Fruit fly (Drosophila melanogaster) whole organism, embryonic: ENCODE results near the gene mRpS33.
A peak's percentile ranks its signal among the peaks of the same experiment; 100 is the strongest.

Source experiments
- Adf1 ChIP-seq: fragments of 200-800 bp; sonication (Bioruptor generic); IDR thresholded peaks from 2 replicates; pipeline ENCODE4 v1.3.6; 2022; ENCODE audit warnings: missing biosample characterization, missing genetic modification characterization
- CG11696 ChIP-seq: fragments of 200-800 bp; sonication (Bioruptor generic); IDR thresholded peaks from 2 replicates; pipeline ENCODE4 v1.3.6; 2022; ENCODE audit warnings: missing biosample characterization, missing genetic modification characterization
- CG12104 ChIP-seq: fragments of 200-800 bp; sonication (Bioruptor generic); optimal IDR thresholded peaks from 3 replicates; lab custom pipeline; 2016; ENCODE audit warnings: missing biosample characterization, missing genetic modification characterization
- CG13894 ChIP-seq: fragments of 200-800 bp; sonication (Bioruptor generic); optimal IDR thresholded peaks from 3 replicates; lab custom pipeline; 2018; ENCODE audit warnings: missing biosample characterization, mild to moderate bottlenecking, missing genetic modification characterization, moderate library complexity
- CG14014 ChIP-seq: fragments of 200-800 bp; sonication (Bioruptor generic); IDR thresholded peaks from 2 replicates; pipeline ENCODE4 v1.3.6; 2022; ENCODE audit warnings: missing biosample characterization, missing genetic modification characterization
- CG17829 ChIP-seq: fragments of 200-800 bp; optimal IDR thresholded peaks from 2 replicates; lab custom pipeline; 2019; ENCODE audit warnings: missing biosample characterization, mild to moderate bottlenecking, missing genetic modification characterization, moderate library complexity
- CG2120 ChIP-seq: fragments of 200-800 bp; sonication (Bioruptor generic); optimal IDR thresholded peaks from 3 replicates; lab custom pipeline; 2016; ENCODE audit warnings: missing biosample characterization, missing genetic modification characterization
- CG2712 ChIP-seq: fragments of 200-800 bp; optimal IDR thresholded peaks from 3 replicates; lab custom pipeline; 2019; ENCODE audit warnings: missing biosample characterization, mild to moderate bottlenecking, missing genetic modification characterization, moderate library complexity
- CG3407 ChIP-seq: fragments of 200-800 bp; sonication (Bioruptor generic); optimal IDR thresholded peaks from 2 replicates; lab custom pipeline; 2018; ENCODE audit warnings: missing biosample characterization, mild to moderate bottlenecking, missing genetic modification characterization
- CG34422 ChIP-seq: fragments of 200-800 bp; sonication (Bioruptor generic); IDR thresholded peaks from 3 replicates; pipeline ENCODE4 v1.3.6; 2022; ENCODE audit warnings: missing biosample characterization, missing genetic modification characterization
- CG3726 ChIP-seq: fragments of 200-800 bp; sonication (Bioruptor generic); IDR thresholded peaks from 3 replicates; pipeline ENCODE4, ENCODE4 v1.3.6; 2022; ENCODE audit warnings: missing biosample characterization, missing genetic modification characterization
- CG4328 ChIP-seq: fragments of 200-800 bp; sonication (Bioruptor generic); optimal IDR thresholded peaks from 3 replicates; lab custom pipeline; 2017; ENCODE audit warnings: missing biosample characterization, missing genetic modification reagents, missing genetic modification characterization
- CG5180 ChIP-seq: fragments of 200-800 bp; sonication (Bioruptor generic); optimal IDR thresholded peaks from 3 replicates; lab custom pipeline; 2017; ENCODE audit warnings: missing biosample characterization, missing genetic modification characterization, mild to moderate bottlenecking, moderate library complexity, missing genetic modification reagents
- CG7556 ChIP-seq: fragments of 200-800 bp; sonication (Bioruptor generic); optimal IDR thresholded peaks from 2 replicates; lab custom pipeline; 2017; ENCODE audit warnings: missing biosample characterization, mild to moderate bottlenecking, missing genetic modification characterization
- CG7745 ChIP-seq: fragments of 200-800 bp; sonication (Bioruptor generic); optimal IDR thresholded peaks from 2 replicates; lab custom pipeline; 2018; ENCODE audit warnings: missing biosample characterization, mild to moderate bottlenecking, missing genetic modification characterization, moderate library complexity
- CG7786 ChIP-seq: fragments of 200-800 bp; sonication (Bioruptor generic); optimal IDR thresholded peaks from 2 replicates; lab custom pipeline; 2016; ENCODE audit warnings: missing biosample characterization, missing genetic modification characterization
- CG8359 ChIP-seq: fragments of 200-800 bp; sonication (Bioruptor generic); optimal IDR thresholded peaks from 2 replicates; lab custom pipeline; 2017; ENCODE audit warnings: missing biosample characterization, mild to moderate bottlenecking, missing genetic modification characterization, borderline replicate concordance
- CG8478 ChIP-seq: fragments of >200 bp; optimal IDR thresholded peaks from 2 replicates; lab custom pipeline; 2018
- CG9727 ChIP-seq: fragments of 200-800 bp; sonication (Bioruptor generic); optimal IDR thresholded peaks from 3 replicates; lab custom pipeline; 2017; ENCODE audit warnings: missing biosample characterization, mild to moderate bottlenecking, missing genetic modification characterization
- CTCF ChIP-seq: fragments of 200-800 bp; sonication (Bioruptor generic); optimal IDR thresholded peaks from 2 replicates; lab custom pipeline; 2017; ENCODE audit warnings: missing biosample characterization, mild to moderate bottlenecking, missing genetic modification characterization, moderate library complexity
- CoRest ChIP-seq: fragments of 200-800 bp; sonication (Bioruptor generic); optimal IDR thresholded peaks from 3 replicates; lab custom pipeline; 2018; ENCODE audit warnings: missing biosample characterization, mild to moderate bottlenecking, missing genetic modification characterization, moderate library complexity
- Dek ChIP-seq: fragments of 200-800 bp; sonication (Bioruptor generic); optimal IDR thresholded peaks from 3 replicates; lab custom pipeline; 2019; ENCODE audit warnings: missing biosample characterization, mild to moderate bottlenecking, missing genetic modification characterization, moderate library complexity
- Doc2 ChIP-seq: fragments of 200-800 bp; sonication (Bioruptor generic); IDR thresholded peaks from 2 replicates; pipeline ENCODE4 v1.3.6; 2022; ENCODE audit warnings: missing biosample characterization, missing genetic modification characterization
- Doc3 ChIP-seq: fragments of 200-800 bp; sonication (Bioruptor generic); IDR thresholded peaks from 3 replicates; pipeline ENCODE4 v1.3.6; 2022; ENCODE audit warnings: missing biosample characterization, missing genetic modification characterization; ENCODE audit not compliant: partially characterized antibody
- Eip74EF ChIP-seq, 2 experiments: fragments of 200-800 bp in 1 of 2; fragments of >200 bp in 1 of 2; sonication (Bioruptor generic) in 1 of 2; optimal IDR thresholded peaks; 2 replicates each; lab custom pipeline; 2017 to 2019; ENCODE audit warnings: missing biosample characterization in 2 of 2, missing genetic modification characterization in 2 of 2, mild to moderate bottlenecking in 1 of 2, moderate library complexity in 1 of 2
- HLH3B ChIP-seq: fragments of 200-800 bp; sonication (Bioruptor generic); IDR thresholded peaks from 2 replicates; pipeline ENCODE4 v1.3.6; 2022; ENCODE audit warnings: missing biosample characterization, missing genetic modification characterization
- Hmr ChIP-seq: fragments of 200-800 bp; sonication (Bioruptor generic); optimal IDR thresholded peaks from 3 replicates; lab custom pipeline; 2017; ENCODE audit warnings: mild to moderate bottlenecking, missing biosample characterization, missing genetic modification reagents, missing genetic modification characterization
- NK7.1 ChIP-seq: fragments of 200-800 bp; sonication (Bioruptor generic); optimal IDR thresholded peaks from 3 replicates; lab custom pipeline; 2016; ENCODE audit warnings: missing biosample characterization, missing genetic modification characterization
- Xbp1 ChIP-seq: fragments of 200-800 bp; sonication (Bioruptor generic); optimal IDR thresholded peaks from 3 replicates; lab custom pipeline; 2016; ENCODE audit warnings: missing biosample characterization, mild to moderate bottlenecking, missing genetic modification characterization
- amos ChIP-seq: fragments of 200-800 bp; sonication (Bioruptor generic); IDR thresholded peaks from 2 replicates; pipeline ENCODE4 v1.3.6; 2022; ENCODE audit warnings: missing biosample characterization, missing genetic modification characterization; ENCODE audit not compliant: partially characterized antibody
- ase ChIP-seq: fragments of 200-800 bp; sonication (Bioruptor generic); IDR thresholded peaks from 3 replicates; pipeline ENCODE4 v1.3.6; 2022; ENCODE audit warnings: missing biosample characterization, missing genetic modification characterization
- bab2 ChIP-seq: fragments of 200-800 bp; sonication (Bioruptor generic); optimal IDR thresholded peaks from 2 replicates; lab custom pipeline; 2016; ENCODE audit warnings: missing biosample characterization, missing genetic modification characterization
- cg ChIP-seq: fragments of 200-800 bp; sonication (Bioruptor generic); optimal IDR thresholded peaks from 3 replicates; lab custom pipeline; 2019; ENCODE audit warnings: missing biosample characterization, mild to moderate bottlenecking, missing genetic modification characterization, moderate library complexity
- chinmo ChIP-seq: fragments of 200-800 bp; sonication (Bioruptor generic); IDR thresholded peaks from 4 replicates; pipeline ENCODE4 v1.3.6; 2022; ENCODE audit warnings: missing biosample characterization, missing genetic modification characterization; ENCODE audit not compliant: partially characterized antibody
- chn ChIP-seq: fragments of 200-800 bp; sonication (Bioruptor generic); optimal IDR thresholded peaks from 2 replicates; lab custom pipeline; 2016; ENCODE audit warnings: missing biosample characterization, missing genetic modification characterization
- dati ChIP-seq: fragments of 200-800 bp; sonication (Bioruptor generic); IDR thresholded peaks from 2 replicates; pipeline ENCODE4 v1.3.6; 2022; ENCODE audit warnings: missing biosample characterization, missing genetic modification characterization
- ems ChIP-seq: fragments of 200-800 bp; sonication (Bioruptor generic); optimal IDR thresholded peaks from 3 replicates; lab custom pipeline; 2016; ENCODE audit warnings: missing biosample characterization, missing genetic modification characterization
- fru ChIP-seq: fragments of >200 bp; optimal IDR thresholded peaks from 2 replicates; lab custom pipeline; 2017
- gsb ChIP-seq: fragments of 200-800 bp; sonication (Bioruptor generic); IDR thresholded peaks from 2 replicates; pipeline ENCODE4 v1.3.6; 2022; ENCODE audit warnings: missing biosample characterization, missing genetic modification characterization
- gt ChIP-seq: fragments of 200-800 bp; sonication (Bioruptor generic); IDR thresholded peaks from 2 replicates; pipeline ENCODE4 v1.3.6; 2022; ENCODE audit warnings: missing biosample characterization, missing genetic modification characterization
- her ChIP-seq: fragments of 200-800 bp; sonication (Bioruptor generic); optimal IDR thresholded peaks from 2 replicates; lab custom pipeline; 2016; ENCODE audit warnings: missing biosample characterization, missing genetic modification characterization
- org-1 ChIP-seq: fragments of 200-800 bp; sonication (Bioruptor generic); optimal IDR thresholded peaks from 2 replicates; lab custom pipeline; 2017; ENCODE audit warnings: missing biosample characterization, missing genetic modification characterization
- p53 ChIP-seq: fragments of 200-800 bp; sonication (Bioruptor generic); optimal IDR thresholded peaks from 2 replicates; lab custom pipeline; 2016; ENCODE audit warnings: missing biosample characterization, missing genetic modification characterization
- pita ChIP-seq: fragments of 200-800 bp; sonication (Bioruptor generic); optimal IDR thresholded peaks from 2 replicates; lab custom pipeline; 2017; ENCODE audit warnings: missing biosample characterization, mild to moderate bottlenecking, missing genetic modification characterization
- pum ChIP-seq: fragments of 200-800 bp; sonication (Bioruptor generic); optimal IDR thresholded peaks from 2 replicates; lab custom pipeline; 2016; ENCODE audit warnings: missing biosample characterization, missing genetic modification characterization
- repo ChIP-seq: fragments of 200-800 bp; sonication (Bioruptor generic); optimal IDR thresholded peaks from 2 replicates; lab custom pipeline; 2016; ENCODE audit warnings: missing biosample characterization, missing genetic modification characterization
- salm ChIP-seq: fragments of 200-800 bp; sonication (Bioruptor generic); optimal IDR thresholded peaks from 2 replicates; lab custom pipeline; 2018; ENCODE audit warnings: missing biosample characterization, mild to moderate bottlenecking, missing genetic modification characterization
- sd ChIP-seq: fragments of 200-800 bp; sonication (Bioruptor generic); optimal IDR thresholded peaks from 3 replicates; lab custom pipeline; 2018; ENCODE audit warnings: missing biosample characterization, mild to moderate bottlenecking, missing genetic modification characterization, moderate library complexity
- sr ChIP-seq: fragments of 200-800 bp; sonication (Bioruptor generic); IDR thresholded peaks from 3 replicates; pipeline ENCODE4 v1.3.6; 2022; ENCODE audit warnings: missing biosample characterization, missing genetic modification characterization
- twi ChIP-seq: fragments of 200-800 bp; optimal IDR thresholded peaks from 2 replicates; lab custom pipeline; 2019; ENCODE audit warnings: missing biosample characterization, mild to moderate bottlenecking, missing genetic modification characterization, moderate library complexity
- yki ChIP-seq: fragments of >200 bp; optimal IDR thresholded peaks from 3 replicates; lab custom pipeline; 2018

mRpS33 gene

dm6 chr3R:16469501-16470263 lies 33.3 kb upstream of the mRpS33 start, which contains the start of the genes CG42232 and CSN5 (continued):
- TF ChIP-seq cg (GFP tag; lab: Kevin White, UChicago) (no peak), pum (GFP tag; lab: Kevin White, UChicago) (peak; percentile 52), salm (no peak), Eip74EF (GFP tag; optimal IDR thresholded peaks at IDR 0.05; lab: Kevin White, UChicago) (no peak), CG3726 (GFP tag; lab: Robert Waterston, UW) (no peak), CG7556 (GFP tag; lab: Kevin White, UChicago) (no peak), sd (tag; lab: Kevin White, UChicago) (no peak), CG7745 (tag; lab: Kevin White, UChicago) (no peak), CG9727 (GFP tag; lab: Kevin White, UChicago) (peak; percentile 68), CG13894 (tag; lab: Kevin White, UChicago) (no peak), bab2 (GFP tag; lab: Kevin White, UChicago) (peak; percentile 69), pita (no peak), gsb (GFP tag; lab: Robert Waterston, UW) (no peak), CG8478 (lab: Kevin White, UChicago) (no peak), Doc2 (GFP tag; lab: Robert Waterston, UW) (no peak), ase (GFP tag; lab: Robert Waterston, UW) (no peak), CG8359 (GFP tag; lab: Kevin White, UChicago) (no peak), yki (lab: Kevin White, UChicago) (no peak), chn (GFP tag; lab: Kevin White, UChicago) (peak; percentile 37), Dek (peak; percentile 28), CTCF (no peak), ems (GFP tag; lab: Kevin White, UChicago) (peak; percentile 44), chinmo (GFP tag; lab: Robert Waterston, UW) (no peak), CG5180 (GFP tag; lab: Kevin White, UChicago) (no peak), sr (GFP tag; lab: Robert Waterston, UW) (no peak), CG17829 (peak; percentile 76), twi (peak; percentile 12), Xbp1 (GFP tag; lab: Kevin White, UChicago) (peak; percentile 78), HLH3B (no peak), CG2712 (peak; percentile 2), CG14014 (peak; percentile 55; the same call in 1 of the 2 replicates), Hmr (GFP tag; lab: Kevin White, UChicago) (peak; percentile 51), gt (no peak), amos (GFP tag; lab: Robert Waterston, UW) (peak; percentile 51; the same call in 1 of the 2 replicates), repo (GFP tag; lab: Kevin White, UChicago) (peak; percentile 16), her (GFP tag; lab: Kevin White, UChicago) (no peak), CG4328 (peak; percentile 27), CG7786 (GFP tag; lab: Kevin White, UChicago) (peak; percentile 9), fru (lab: Kevin White, UChicago) (no peak), Doc3 (GFP tag; lab: Robert Waterston, UW) (no peak), CoRest (peak; percentile 79), org-1 (GFP tag; lab: Kevin White, UChicago) (no peak), CG11696 (GFP tag; lab: Robert Waterston, UW) (no peak), Adf1 (GFP tag; lab: Robert Waterston, UW) (no peak), NK7.1 (GFP tag; lab: Kevin White, UChicago) (no peak), dati (GFP tag; lab: Robert Waterston, UW) (no peak), p53 (GFP tag; lab: Kevin White, UChicago) (peak; percentile 49), CG12104 (GFP tag; lab: Kevin White, UChicago) (peak; percentile 63), CG2120 (GFP tag; lab: Kevin White, UChicago) (no peak), CG34422 (GFP tag; lab: Robert Waterston, UW) (peak; percentile 21; the same call in 1 of the 3 replicates), CG3407 (GFP tag; lab: Kevin White, UChicago) (no peak)
